Fruit fly (Drosophila melanogaster) whole organism, prepupa: Measurements from ENCODE around the gene Mst77F.

ENCODE experiments used
- Blimp-1 ChIP-seq: fragments of 200-800 bp; sonication (Bioruptor generic); optimal IDR thresholded peaks from 3 replicates; lab custom pipeline; 2017; ENCODE audit warnings: missing biosample characterization, missing genetic modification characterization, mild to moderate bottlenecking, moderate library complexity, missing genetic modification reagents
- CG11294 ChIP-seq: fragments of 200-800 bp; sonication (Bioruptor generic); IDR thresholded peaks from 2 replicates; pipeline ENCODE4 v1.3.6; 2022; ENCODE audit warnings: missing biosample characterization, missing genetic modification characterization
- CG31627 ChIP-seq: fragments of 200-800 bp; sonication (Bioruptor generic); optimal IDR thresholded peaks from 3 replicates; lab custom pipeline; 2016; ENCODE audit warnings: missing biosample characterization, missing genetic modification characterization
- CG6854 ChIP-seq: fragments of 200-800 bp; sonication (Bioruptor generic); optimal IDR thresholded peaks from 2 replicates; lab custom pipeline; 2017; ENCODE audit warnings: missing biosample characterization, mild to moderate bottlenecking, missing genetic modification characterization
- Ets96B ChIP-seq: fragments of 200-800 bp; optimal IDR thresholded peaks from 2 replicates; lab custom pipeline; 2019; ENCODE audit warnings: missing biosample characterization, mild to moderate bottlenecking, missing genetic modification characterization, moderate library complexity
- Lpt ChIP-seq: fragments of 200-800 bp; sonication (Bioruptor generic); optimal IDR thresholded peaks from 3 replicates; lab custom pipeline; 2016; ENCODE audit warnings: missing biosample characterization, missing genetic modification characterization
- Sox14 ChIP-seq: fragments of 200-800 bp; sonication (Bioruptor generic); optimal IDR thresholded peaks from 3 replicates; lab custom pipeline; 2016; ENCODE audit warnings: missing biosample characterization, missing genetic modification characterization
- achi ChIP-seq: fragments of 200-800 bp; sonication (Bioruptor generic); optimal IDR thresholded peaks from 3 replicates; lab custom pipeline; 2016; ENCODE audit warnings: missing biosample characterization, missing genetic modification characterization
- fd85E ChIP-seq: fragments of 200-800 bp; sonication (Bioruptor generic); optimal IDR thresholded peaks from 3 replicates; lab custom pipeline; 2016; ENCODE audit warnings: missing biosample characterization, missing genetic modification characterization
- svp ChIP-seq: fragments of 200-800 bp; sonication (Bioruptor generic); peaks from one replicate; lab custom pipeline; 2016; ENCODE audit warnings: missing biosample characterization, missing genetic modification characterization
- topi ChIP-seq: fragments of 200-800 bp; sonication (Bioruptor generic); optimal IDR thresholded peaks from 3 replicates; lab custom pipeline; 2016; ENCODE audit warnings: missing biosample characterization, missing genetic modification characterization

DNA sequence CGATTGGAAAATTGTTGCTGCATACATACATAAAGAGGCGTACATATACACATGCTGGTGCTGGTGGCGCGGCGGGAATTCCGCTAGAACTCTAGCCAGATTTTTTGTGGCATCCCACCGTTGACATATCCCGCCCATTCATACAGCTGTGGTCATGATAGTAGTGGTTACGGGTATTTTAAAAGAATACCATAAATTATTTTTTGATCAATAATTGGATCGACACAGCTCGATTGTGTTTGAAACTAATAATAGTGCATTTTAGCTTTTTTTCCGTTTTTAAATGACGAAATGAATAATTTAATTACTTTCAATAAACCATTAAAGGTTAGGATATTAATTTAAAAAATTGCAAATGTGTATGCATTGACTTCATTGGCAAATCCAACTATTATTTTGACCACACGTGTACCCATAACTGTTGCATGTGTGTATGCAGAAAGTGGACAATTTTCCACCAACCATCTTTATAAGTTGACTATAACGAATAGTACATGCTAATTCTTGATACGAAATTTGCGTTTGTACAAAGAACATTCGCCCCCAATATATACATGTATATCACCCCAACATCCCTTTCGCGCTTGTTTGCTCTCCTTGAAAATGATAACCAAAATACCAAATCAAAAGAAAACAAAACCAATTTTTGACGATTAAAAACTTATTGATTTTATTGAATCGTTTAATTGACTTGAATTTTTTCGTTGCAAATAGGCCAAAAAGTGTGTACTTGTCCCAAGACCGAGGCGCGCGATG, 45.8 kb downstream of the Mst77F start:
- TF ChIP-seq Sox14 = peak; percentile 84
- TF ChIP-seq Blimp-1 (GFP tag; lab: Kevin White, UChicago) = no peak
- peak; percentile 70 for TF ChIP-seq CG11294 (GFP tag; lab: Robert Waterston, UW)
- TF ChIP-seq Lpt (GFP tag; lab: Kevin White, UChicago) = peak; percentile 56
- peak; percentile 87 for TF ChIP-seq topi (GFP tag; lab: Kevin White, UChicago)
- peak; percentile 79 for TF ChIP-seq Ets96B (tag; lab: Kevin White, UChicago)
- TF ChIP-seq CG6854 = no peak
- TF ChIP-seq svp = peak; percentile 91
- peak; percentile 83 for TF ChIP-seq achi
- TF ChIP-seq fd85E (GFP tag; lab: Kevin White, UChicago) = no peak
- peak; percentile 79 for TF ChIP-seq CG31627 (GFP tag; lab: Kevin White, UChicago)
